Worm (Caenorhabditis elegans): ENCODE measurements around the gene sre-29.

Gene sre-29

DNA sequence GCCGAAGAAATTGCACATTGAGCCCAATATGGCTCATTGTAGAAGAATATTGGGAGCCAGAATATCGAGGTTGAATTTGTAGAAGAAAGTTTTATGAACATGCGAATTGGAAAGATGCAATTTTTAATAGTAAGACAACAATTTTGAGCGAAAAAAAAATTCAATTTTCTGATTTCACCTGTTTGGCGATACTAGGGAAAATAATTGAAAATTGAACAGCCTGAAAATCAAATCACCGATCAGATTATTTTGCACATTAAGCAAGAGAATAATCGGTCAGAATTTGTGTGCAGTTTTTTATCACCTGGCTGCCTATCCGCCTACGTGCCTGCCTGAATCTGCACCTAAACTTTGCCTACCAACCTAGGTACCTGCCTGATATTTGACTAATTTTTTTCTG, 18.8 kb upstream of the sre-29 start, which contains the start of gene sre-26:
Gene sre-26, minus strand, starts transcription at position 101 of the 400 bp plus-strand sequence.
- TF ChIP-seq unc-120 (tag; optimal IDR thresholded peaks at IDR 0.05; ENCODE audit: poor library complexity, severe bottlenecking): no peak
- TF ChIP-seq sptf-1 (tag; optimal IDR thresholded peaks at IDR 0.05): no peak
- TF ChIP-seq zip-8 (tag; optimal IDR thresholded peaks at IDR 0.05): no peak
- no peak for TF ChIP-seq ztf-11 (tag; optimal IDR thresholded peaks at IDR 0.05)
- TF ChIP-seq cnd-1 (tag; optimal IDR thresholded peaks at IDR 0.05): no peak
- TF ChIP-seq snpc-4 (tag; optimal IDR thresholded peaks at IDR 0.05): no peak
- no peak for TF ChIP-seq nhr-2 (tag; optimal IDR thresholded peaks at IDR 0.05)
- TF ChIP-seq blmp-1 (tag; optimal IDR thresholded peaks at IDR 0.05): no peak
- no peak for TF ChIP-seq pha-4 (tag; optimal IDR thresholded peaks at IDR 0.05)
- no peak for TF ChIP-seq mls-2 (tag; optimal IDR thresholded peaks at IDR 0.05)
- no peak for TF ChIP-seq M03D4.4 (tag; optimal IDR thresholded peaks at IDR 0.05)
- no peak for TF ChIP-seq ceh-39 (tag; optimal IDR thresholded peaks at IDR 0.05)
- no peak for TF ChIP-seq ceh-83 (GFP tag; optimal IDR thresholded peaks at IDR 0.05)

DNA sequence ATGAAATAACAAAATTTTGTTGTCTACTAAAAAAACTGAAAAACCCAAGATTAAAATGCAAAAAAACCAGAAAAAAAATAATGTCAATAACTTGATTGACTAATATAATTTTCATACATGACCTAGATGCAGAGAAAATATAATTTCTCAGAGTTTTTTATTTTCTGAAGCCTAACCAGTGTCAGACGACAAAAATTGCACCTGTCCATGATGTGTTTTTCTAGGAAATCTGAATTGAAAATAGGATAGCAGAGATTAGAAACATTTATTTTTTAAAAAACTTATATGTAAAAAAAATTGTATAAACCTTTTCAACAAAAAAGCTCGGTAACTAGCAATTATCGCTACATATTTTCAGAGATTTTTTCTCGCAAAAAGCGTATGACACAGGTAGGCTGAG, 16.3 kb upstream of the sre-29 start:
- TF ChIP-seq zip-8 (tag; optimal IDR thresholded peaks at IDR 0.05) (no peak), hlh-1 (tag; optimal IDR thresholded peaks at IDR 0.05) (no peak), nhr-28 (tag; optimal IDR thresholded peaks at IDR 0.05) (no peak), snpc-4 (tag; optimal IDR thresholded peaks at IDR 0.05) (no peak), nhr-76 (tag; optimal IDR thresholded peaks at IDR 0.05) (no peak), cnd-1 (tag; optimal IDR thresholded peaks at IDR 0.05) (no peak), ztf-11 (tag; optimal IDR thresholded peaks at IDR 0.05) (no peak), elt-3 (tag; optimal IDR thresholded peaks at IDR 0.05) (no peak), nhr-12 (tag; optimal IDR thresholded peaks at IDR 0.05) (no peak), drap-1 (GFP tag; optimal IDR thresholded peaks at IDR 0.05) (no peak), ceh-83 (GFP tag; optimal IDR thresholded peaks at IDR 0.05) (no peak), nhr-2 (tag; optimal IDR thresholded peaks at IDR 0.05) (no peak), ces-1 (GFP tag; optimal IDR thresholded peaks at IDR 0.05) (no peak), blmp-1 (tag; optimal IDR thresholded peaks at IDR 0.05) (no peak)

DNA sequence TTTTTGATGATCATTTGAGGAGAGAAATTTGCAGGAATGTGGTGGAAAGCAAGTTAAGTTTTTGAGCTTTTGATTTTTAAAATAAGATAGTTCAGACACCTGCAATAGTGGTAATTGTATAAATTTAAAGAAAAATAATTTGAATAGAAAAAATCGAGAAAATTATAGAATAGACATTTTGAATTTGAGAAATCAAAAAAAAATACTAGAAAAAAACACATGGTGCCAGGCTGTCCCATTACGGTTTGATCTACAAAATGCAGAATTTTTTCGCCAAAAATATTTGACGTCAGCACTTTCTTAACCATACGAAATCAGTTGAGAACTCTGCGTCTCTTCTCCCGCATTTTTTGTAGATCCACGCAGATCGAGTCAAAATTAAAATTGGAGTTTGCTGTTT, 15.8 kb upstream of the sre-29 start, which contains the start of gene sre-27:
Gene sre-27, minus strand, starts transcription at position 101 of the 400 bp plus-strand sequence.
- TF ChIP-seq bed-3 (GFP tag; optimal IDR thresholded peaks at IDR 0.05): no peak
- no peak for TF ChIP-seq drap-1 (GFP tag; optimal IDR thresholded peaks at IDR 0.05)
- TF ChIP-seq snpc-4 (tag; optimal IDR thresholded peaks at IDR 0.05): no peak
- TF ChIP-seq nhr-28 (tag; optimal IDR thresholded peaks at IDR 0.05): no peak
- no peak for TF ChIP-seq lin-13 (tag; optimal IDR thresholded peaks at IDR 0.05)
- TF ChIP-seq mep-1 (tag; optimal IDR thresholded peaks at IDR 0.05): no peak
- TF ChIP-seq blmp-1 (tag; optimal IDR thresholded peaks at IDR 0.05): no peak
- TF ChIP-seq unc-39 (tag; optimal IDR thresholded peaks at IDR 0.05): no peak
- no peak for TF ChIP-seq elt-1 (tag; optimal IDR thresholded peaks at IDR 0.05; ENCODE audit: borderline replicate concordance, insufficient read depth)
- TF ChIP-seq mab-5 (tag; optimal IDR thresholded peaks at IDR 0.05): no peak
- no peak for TF ChIP-seq ztf-11 (tag; optimal IDR thresholded peaks at IDR 0.05)
- no peak for TF ChIP-seq hlh-1 (tag; optimal IDR thresholded peaks at IDR 0.05)
- no peak for TF ChIP-seq flh-1 (GFP tag; optimal IDR thresholded peaks at IDR 0.05)
- TF ChIP-seq tbx-8 (GFP tag; optimal IDR thresholded peaks at IDR 0.05): no peak
- TF ChIP-seq lin-32 (GFP tag; optimal IDR thresholded peaks at IDR 0.05): no peak
- no peak for TF ChIP-seq nhr-2 (tag; optimal IDR thresholded peaks at IDR 0.05)
- no peak for TF ChIP-seq ceh-39 (tag; optimal IDR thresholded peaks at IDR 0.05)

DNA sequence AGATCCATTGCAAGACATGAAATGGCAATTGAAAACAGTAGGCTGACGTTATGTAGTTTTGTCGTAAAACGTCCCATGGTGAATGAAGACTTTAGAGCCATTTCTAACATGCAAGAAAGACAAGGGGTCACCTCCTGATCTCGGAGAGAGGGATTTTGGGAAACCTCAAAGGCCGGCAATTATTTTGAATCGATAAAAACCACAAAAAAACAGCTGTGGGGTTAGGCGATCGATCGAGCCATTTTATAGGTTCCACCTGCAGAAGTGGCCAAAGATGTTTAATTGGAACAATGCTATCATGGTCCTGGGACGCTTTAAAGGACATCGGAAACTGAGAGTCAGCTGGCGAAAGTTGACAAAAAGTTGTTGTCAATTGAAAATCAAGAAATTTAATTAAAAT, 13.1 kb upstream of the sre-29 start, which contains the start of gene Y57A10C.11:
Gene Y57A10C.11, minus strand, starts transcription at position 101 of the 400 bp plus-strand sequence.
- TF ChIP-seq unc-120 (tag; optimal IDR thresholded peaks at IDR 0.05; ENCODE audit: poor library complexity, severe bottlenecking) (no peak), zip-8 (tag; optimal IDR thresholded peaks at IDR 0.05) (no peak), nhr-2 (tag; optimal IDR thresholded peaks at IDR 0.05) (no peak), nhr-76 (tag; optimal IDR thresholded peaks at IDR 0.05) (no peak), lsy-2 (tag; optimal IDR thresholded peaks at IDR 0.05) (no peak), ceh-43 (GFP tag; optimal IDR thresholded peaks at IDR 0.05) (no peak), elt-1 (tag; optimal IDR thresholded peaks at IDR 0.05; ENCODE audit: borderline replicate concordance, insufficient read depth) (no peak), ham-2 (GFP tag; optimal IDR thresholded peaks at IDR 0.05) (no peak), nhr-28 (tag; optimal IDR thresholded peaks at IDR 0.05) (no peak), lin-13 (tag; optimal IDR thresholded peaks at IDR 0.05) (no peak), lin-32 (GFP tag; optimal IDR thresholded peaks at IDR 0.05) (no peak)

DNA sequence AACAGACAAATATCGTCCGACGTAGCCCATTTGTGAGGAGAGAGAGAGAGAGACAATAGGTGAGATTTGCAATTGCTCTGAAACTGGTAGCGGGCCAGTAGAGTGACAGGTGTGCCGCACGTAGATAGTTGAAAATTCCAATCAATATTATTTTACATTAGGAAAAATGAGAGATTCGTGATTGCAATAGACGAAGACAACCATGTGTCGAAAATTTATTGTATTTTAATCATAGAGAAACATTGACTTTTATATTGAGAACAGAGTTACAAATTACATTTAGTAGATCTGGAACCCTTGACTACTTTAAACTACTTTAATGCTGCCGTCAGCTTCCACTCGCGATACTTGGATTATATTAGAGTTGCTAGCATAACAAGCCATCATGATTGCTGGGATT, 10.7 kb upstream of the sre-29 start, which contains the start of gene Y57A10C.1:
Gene Y57A10C.1, minus strand, starts transcription at position 101 of the 400 bp plus-strand sequence.
- no peak for TF ChIP-seq zip-8 (tag; optimal IDR thresholded peaks at IDR 0.05)
- no peak for TF ChIP-seq sem-2 (GFP tag; optimal IDR thresholded peaks at IDR 0.05)
